Worm (Caenorhabditis elegans) whole organism, L2 larva: Measurements from ENCODE around the gene Y46D2A.3.

Experiments used
- C34F6.9 ChIP-seq: fragments of 150-350 bp; optimal IDR thresholded peaks from 2 replicates; lab custom pipeline; 2014; ENCODE audit warnings: missing biosample characterization, missing genetic modification characterization
- F13H6.1 ChIP-seq: sonication (generic microtip); optimal IDR thresholded peaks from 2 replicates; lab custom pipeline; 2016; ENCODE audit warnings: missing genetic modification characterization, missing compliant biosample characterization
- R02D3.7 ChIP-seq: fragments of 150-350 bp; optimal IDR thresholded peaks from 2 replicates; lab custom pipeline; 2014; ENCODE audit warnings: missing biosample characterization, missing genetic modification characterization
- ZK546.5 ChIP-seq: sonication (generic microtip); optimal IDR thresholded peaks from 2 replicates; lab custom pipeline; 2017; ENCODE audit warnings: missing biosample characterization, missing genetic modification characterization
- alr-1 ChIP-seq: fragments of 150-350 bp; optimal IDR thresholded peaks from 2 replicates; lab custom pipeline; 2014; ENCODE audit warnings: missing biosample characterization, missing genetic modification characterization
- aly-2 ChIP-seq: fragments of 150-350 bp; optimal IDR thresholded peaks from 2 replicates; lab custom pipeline; 2014; ENCODE audit warnings: missing biosample characterization, missing genetic modification characterization
- blmp-1 ChIP-seq: sonication (generic microtip); optimal IDR thresholded peaks from 2 replicates; lab custom pipeline; 2017; ENCODE audit warnings: missing genetic modification characterization, mild to moderate bottlenecking, missing compliant biosample characterization, antibody characterized with exemption, moderate library complexity; ENCODE audit not compliant: insufficient read depth
- ceh-16 ChIP-seq: fragments of 150-350 bp; optimal IDR thresholded peaks from 2 replicates; lab custom pipeline; 2014; ENCODE audit warnings: missing biosample characterization, missing genetic modification characterization
- ceh-82 ChIP-seq: fragments of 150-350 bp; optimal IDR thresholded peaks from 2 replicates; lab custom pipeline; 2014; ENCODE audit warnings: missing biosample characterization, missing genetic modification characterization
- dmd-4 ChIP-seq: sonication (generic microtip); optimal IDR thresholded peaks from 2 replicates; lab custom pipeline; 2017; ENCODE audit warnings: missing biosample characterization, missing genetic modification characterization
- elt-3 ChIP-seq: sonication (generic microtip); optimal IDR thresholded peaks from 2 replicates; lab custom pipeline; 2017; ENCODE audit warnings: missing biosample characterization, missing genetic modification characterization
- fos-1 ChIP-seq: fragments of 150-350 bp; optimal IDR thresholded peaks from 2 replicates; lab custom pipeline; 2014; ENCODE audit warnings: missing biosample characterization, missing genetic modification characterization
- lin-11 ChIP-seq: fragments of 150-350 bp; sonication (generic microtip); optimal IDR thresholded peaks from 2 replicates; lab custom pipeline; 2014; ENCODE audit warnings: missing biosample characterization, missing genetic modification characterization, inconsistent platforms, mixed read lengths
- lin-13 ChIP-seq: fragments of 150-350 bp; optimal IDR thresholded peaks from 2 replicates; lab custom pipeline; 2014; ENCODE audit warnings: missing biosample characterization, missing genetic modification reagents, missing genetic modification characterization
- lsy-2 ChIP-seq, 2 experiments: fragments of 150-350 bp in 1 of 2; sonication (generic microtip) in 1 of 2; optimal IDR thresholded peaks; 2 replicates each; lab custom pipeline; 2014 to 2017; ENCODE audit warnings: missing biosample characterization in 2 of 2, missing genetic modification characterization in 2 of 2
- mab-5 ChIP-seq: fragments of 150-350 bp; optimal IDR thresholded peaks from 2 replicates; lab custom pipeline; 2014; ENCODE audit warnings: missing biosample characterization, missing genetic modification characterization
- mbf-1 ChIP-seq: sonication (generic microtip); optimal IDR thresholded peaks from 2 replicates; lab custom pipeline; 2017; ENCODE audit warnings: missing biosample characterization, missing genetic modification characterization
- mdl-1 ChIP-seq, 2 experiments: fragments of 150-350 bp in 1 of 2; sonication (generic microtip) in 1 of 2; optimal IDR thresholded peaks; 2 replicates each; lab custom pipeline; 2017; ENCODE audit warnings: missing biosample characterization in 2 of 2, missing genetic modification characterization in 2 of 2
- nhr-12 ChIP-seq: fragments of 150-350 bp; optimal IDR thresholded peaks from 2 replicates; lab custom pipeline; 2014; ENCODE audit warnings: missing biosample characterization, missing genetic modification characterization
- nhr-129 ChIP-seq: fragments of 150-350 bp; optimal IDR thresholded peaks from 2 replicates; lab custom pipeline; 2014; ENCODE audit warnings: missing biosample characterization, missing genetic modification characterization
- nhr-23 ChIP-seq: fragments of 150-350 bp; optimal IDR thresholded peaks from 2 replicates; lab custom pipeline; 2014; ENCODE audit warnings: missing biosample characterization, missing genetic modification reagents, missing genetic modification characterization
- nhr-237 ChIP-seq: fragments of 150-350 bp; optimal IDR thresholded peaks from 2 replicates; lab custom pipeline; 2014; ENCODE audit warnings: missing biosample characterization, missing genetic modification characterization
- nhr-25 ChIP-seq: fragments of 150-350 bp; sonication (generic microtip); optimal IDR thresholded peaks from 3 replicates; lab custom pipeline; 2014; ENCODE audit warnings: missing biosample characterization, missing genetic modification characterization
- nhr-6 ChIP-seq: fragments of 150-350 bp; optimal IDR thresholded peaks from 2 replicates; lab custom pipeline; 2014; ENCODE audit warnings: missing biosample characterization, missing genetic modification characterization
- nhr-77 ChIP-seq: fragments of 150-350 bp; optimal IDR thresholded peaks from 2 replicates; lab custom pipeline; 2014; ENCODE audit warnings: missing biosample characterization, missing genetic modification characterization
- peb-1 ChIP-seq: fragments of 150-350 bp; optimal IDR thresholded peaks from 2 replicates; lab custom pipeline; 2014; ENCODE audit warnings: missing biosample characterization, missing genetic modification characterization
- sem-4 ChIP-seq: fragments of 150-350 bp; optimal IDR thresholded peaks from 2 replicates; lab custom pipeline; 2014; ENCODE audit warnings: missing biosample characterization, missing genetic modification reagents, missing genetic modification characterization
- skn-1 ChIP-seq: sonication (generic microtip); optimal IDR thresholded peaks from 2 replicates; lab custom pipeline; 2017; ENCODE audit warnings: missing biosample characterization, missing genetic modification characterization
- sma-3 ChIP-seq: sonication (generic microtip); optimal IDR thresholded peaks from 2 replicates; lab custom pipeline; 2016; ENCODE audit warnings: missing genetic modification reagents, missing genetic modification characterization, missing compliant biosample characterization
- sma-9 ChIP-seq, 2 experiments: fragments of 150-350 bp in 1 of 2; sonication (generic microtip) in 1 of 2; optimal IDR thresholded peaks; 2 replicates each; lab custom pipeline; 2014 to 2016; ENCODE audit warnings: missing genetic modification characterization in 2 of 2, mild to moderate bottlenecking in 1 of 2, missing biosample characterization in 1 of 2, missing compliant biosample characterization in 1 of 2, missing genetic modification reagents in 1 of 2, moderate library complexity in 1 of 2
- snpc-4 ChIP-seq: fragments of 150-350 bp; optimal IDR thresholded peaks from 2 replicates; lab custom pipeline; 2014; ENCODE audit warnings: missing biosample characterization, missing genetic modification characterization
- unc-39 ChIP-seq: fragments of 150-350 bp; optimal IDR thresholded peaks from 2 replicates; lab custom pipeline; 2014; ENCODE audit warnings: missing biosample characterization, missing genetic modification characterization
- ztf-1 ChIP-seq: fragments of 200-800 bp; sonication (Bioruptor generic); conservative IDR thresholded peaks from 2 replicates; pipeline ENCODE4 v1.3.6; 2022; ENCODE audit warnings: missing genetic modification characterization, missing compliant biosample characterization
- ztf-4 ChIP-seq: fragments of 150-350 bp; optimal IDR thresholded peaks from 2 replicates; lab custom pipeline; 2014; ENCODE audit warnings: missing biosample characterization, missing genetic modification characterization

Y46D2A.3 gene

DNA sequence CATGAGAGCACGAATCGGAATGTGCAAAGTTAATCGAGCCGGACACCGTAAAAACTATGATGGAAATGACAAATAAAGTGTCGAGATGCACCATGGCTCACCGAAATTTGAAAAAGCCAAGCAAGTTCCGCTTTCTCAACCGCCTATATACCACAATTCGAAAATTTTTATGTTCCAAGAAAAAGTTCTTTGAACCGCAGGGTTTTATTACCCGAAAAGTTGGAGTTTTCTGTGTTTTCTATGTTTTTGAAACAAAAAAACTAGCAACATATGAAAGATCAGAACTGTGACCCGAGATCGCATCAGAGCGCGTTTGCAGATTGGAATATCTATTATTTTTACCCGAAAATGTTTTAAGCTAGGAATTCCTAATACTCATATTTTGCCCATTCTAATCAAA is at the start of gene Y46D2A.3:
Y46D2A.3 (minus strand) TSS at position 101 of the 400 bp plus-strand sequence.
- TF ChIP-seq R02D3.7 (tag; lab: Kevin White, UChicago) (no peak), nhr-12 (tag; lab: Kevin White, UChicago) (no peak), elt-3 (no peak), snpc-4 (tag; lab: Kevin White, UChicago) (no peak), nhr-77 (tag; lab: Kevin White, UChicago) (no peak), lsy-2 (tag; optimal IDR thresholded peaks at IDR 0.05; lab: Kevin White, UChicago) (no peak)

DNA sequence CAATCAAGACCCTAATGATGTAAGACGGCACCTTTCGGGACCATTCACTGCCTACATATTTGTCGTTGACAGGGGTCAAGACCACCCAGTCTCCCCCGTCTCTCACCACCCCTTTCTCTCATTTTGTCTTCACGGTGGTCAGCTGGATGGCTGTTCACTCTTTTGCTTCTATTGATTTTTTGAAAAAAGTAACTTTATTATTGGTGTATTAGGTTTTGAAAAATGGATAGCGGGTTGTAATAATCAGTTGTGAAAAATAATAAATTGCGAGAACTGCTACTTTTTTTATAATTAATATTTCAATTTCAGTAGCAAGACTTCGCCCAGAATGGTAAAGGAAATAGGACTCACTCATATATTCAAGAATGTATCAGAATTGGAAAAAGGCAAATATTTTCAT is 49.8 kb upstream of the Y46D2A.3 start, which contains the start of gene bath-9:
bath-9 (plus strand) TSS at position 301 of the 400 bp plus-strand sequence.
- TF ChIP-seq mbf-1 (tag; lab: Kevin White, UChicago) (no peak), ztf-1 (GFP tag; lab: Robert Waterston, UW) (no peak), snpc-4 (tag; lab: Kevin White, UChicago) (no peak), ZK546.5 (tag; lab: Kevin White, UChicago) (no peak), sem-4 (tag; lab: Kevin White, UChicago) (no peak), nhr-23 (no peak), lsy-2 (tag; optimal IDR thresholded peaks at IDR 0.05; lab: Kevin White, UChicago) (no peak), lin-13 (GFP tag; lab: Kevin White, UChicago) (no peak), blmp-1 (tag; lab: Kevin White, UChicago) (no peak), nhr-237 (tag; lab: Kevin White, UChicago) (no peak), F13H6.1 (tag; lab: Kevin White, UChicago) (no peak), elt-3 (no peak), mab-5 (no peak), skn-1 (tag; lab: Kevin White, UChicago) (no peak), lin-11 (no peak), aly-2 (no peak), nhr-129 (tag; lab: Kevin White, UChicago) (no peak), nhr-25 (tag; lab: Kevin White, UChicago) (no peak), fos-1 (tag; lab: Kevin White, UChicago) (no peak)

DNA sequence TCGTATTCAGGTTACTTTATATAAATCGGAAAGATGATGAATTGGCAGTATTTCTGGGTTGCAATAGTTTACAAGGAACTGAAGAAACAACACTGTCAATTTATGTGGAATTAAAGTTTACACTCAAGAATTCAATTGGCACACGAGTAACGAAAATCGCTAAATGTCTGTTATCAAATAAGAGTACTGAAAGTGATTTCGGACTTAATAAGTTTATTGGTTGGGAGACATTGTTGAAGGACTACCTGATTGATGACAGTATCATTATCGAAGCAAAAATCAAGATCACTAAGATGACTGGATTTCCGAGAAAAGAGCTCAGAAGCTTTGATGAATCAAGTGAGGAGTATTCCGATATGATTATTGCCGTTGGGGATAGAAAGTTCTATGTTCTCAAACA is 48.3 kb upstream of the Y46D2A.3 start:
- TF ChIP-seq peb-1 (no peak), lin-11 (no peak), nhr-12 (tag; lab: Kevin White, UChicago) (no peak), nhr-237 (tag; lab: Kevin White, UChicago) (no peak), blmp-1 (tag; lab: Kevin White, UChicago) (no peak), R02D3.7 (tag; lab: Kevin White, UChicago) (no peak), nhr-129 (tag; lab: Kevin White, UChicago) (no peak), lin-13 (GFP tag; lab: Kevin White, UChicago) (no peak), sem-4 (tag; lab: Kevin White, UChicago) (no peak), mbf-1 (tag; lab: Kevin White, UChicago) (no peak), ztf-4 (tag; lab: Kevin White, UChicago) (no peak), ztf-1 (GFP tag; lab: Robert Waterston, UW) (no peak), nhr-77 (tag; lab: Kevin White, UChicago) (no peak), nhr-25 (tag; lab: Kevin White, UChicago) (no peak), nhr-23 (no peak), C34F6.9 (tag; lab: Kevin White, UChicago) (no peak), nhr-6 (no peak), F13H6.1 (tag; lab: Kevin White, UChicago) (no peak), unc-39 (no peak)
- TF ChIP-seq, all 48 proteins: peak for 0

DNA sequence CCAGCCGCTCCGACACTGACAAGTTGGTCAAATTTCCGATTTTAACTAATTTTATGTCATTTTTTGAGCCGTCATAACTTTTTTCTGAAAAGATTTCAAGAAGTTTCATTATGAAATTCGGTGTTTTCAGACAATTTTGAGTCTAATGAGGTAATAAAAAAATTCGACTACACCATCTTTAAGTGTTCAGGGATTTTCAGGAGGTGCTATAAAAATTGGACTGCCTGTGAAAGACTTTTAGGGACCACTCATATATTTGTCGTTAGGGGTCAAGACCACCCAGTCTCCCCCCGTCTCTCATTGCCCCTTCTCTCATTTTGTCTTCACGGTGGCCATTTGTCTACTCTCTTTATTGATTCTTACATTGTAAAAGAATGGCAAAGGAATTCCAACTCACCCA is 47.8 kb upstream of the Y46D2A.3 start, which contains the start of gene bath-10:
bath-10 (plus strand) TSS at position 301 of the 400 bp plus-strand sequence.
- TF ChIP-seq nhr-77 (tag; lab: Kevin White, UChicago) (no peak), ceh-16 (no peak), lsy-2 (tag; optimal IDR thresholded peaks at IDR 0.05; lab: Kevin White, UChicago) (no peak), ceh-82 (tag; lab: Kevin White, UChicago) (no peak), aly-2 (no peak), ZK546.5 (tag; lab: Kevin White, UChicago) (no peak), sma-9 (GFP tag; optimal IDR thresholded peaks at IDR 0.05; lab: Kevin White, UChicago) (no peak), sma-9 (tag; optimal IDR thresholded peaks at IDR 0.05; lab: Kevin White, UChicago) (no peak), dmd-4 (tag; lab: Kevin White, UChicago) (no peak), alr-1 (no peak), skn-1 (tag; lab: Kevin White, UChicago) (no peak), F13H6.1 (tag; lab: Kevin White, UChicago) (no peak), fos-1 (tag; lab: Kevin White, UChicago) (no peak), ztf-1 (GFP tag; lab: Robert Waterston, UW) (no peak), mdl-1 (tag; optimal IDR thresholded peaks at IDR 0.05; lab: Kevin White, UChicago) (no peak), sma-3 (GFP tag; lab: Kevin White, UChicago) (no peak), sem-4 (tag; lab: Kevin White, UChicago) (no peak), nhr-25 (tag; lab: Kevin White, UChicago) (no peak), lin-11 (no peak)
